Fruit fly (Drosophila melanogaster) whole organism, pupa: ENCODE data around the gene Cpsf100.

ENCODE experiments used
- CG10348 ChIP-seq: fragments of 200-800 bp; sonication (Bioruptor generic); IDR thresholded peaks from 2 replicates; pipeline ENCODE4 v1.3.6; 2022; ENCODE audit warnings: missing biosample characterization, missing genetic modification characterization
- CG12605 ChIP-seq: fragments of 200-800 bp; sonication (Bioruptor generic); IDR thresholded peaks from 2 replicates; pipeline ENCODE4 v1.3.6; 2022; ENCODE audit warnings: missing biosample characterization, missing genetic modification characterization
- CG13204 ChIP-seq: fragments of 200-800 bp; sonication (Bioruptor generic); optimal IDR thresholded peaks from 2 replicates; lab custom pipeline; 2018; ENCODE audit warnings: missing biosample characterization, mild to moderate bottlenecking, missing genetic modification characterization, moderate library complexity
- CG14655 ChIP-seq: fragments of 200-800 bp; sonication (Bioruptor generic); optimal IDR thresholded peaks from 3 replicates; lab custom pipeline; 2017; ENCODE audit warnings: mild to moderate bottlenecking, missing biosample characterization, missing genetic modification reagents, missing genetic modification characterization
- CG15710 ChIP-seq: fragments of 200-800 bp; sonication (Bioruptor generic); optimal IDR thresholded peaks from 2 replicates; lab custom pipeline; 2018; ENCODE audit warnings: missing biosample characterization, mild to moderate bottlenecking, missing genetic modification characterization, moderate library complexity
- CG17806 ChIP-seq: fragments of 200-800 bp; sonication (Bioruptor generic); optimal IDR thresholded peaks from 2 replicates; lab custom pipeline; 2018; ENCODE audit warnings: missing biosample characterization, mild to moderate bottlenecking, missing genetic modification characterization, moderate library complexity
- CG32121 ChIP-seq: fragments of 200-800 bp; sonication (Bioruptor generic); IDR thresholded peaks from 2 replicates; pipeline ENCODE4 v1.3.6; 2022; ENCODE audit warnings: missing biosample characterization, missing genetic modification characterization
- CG34367 ChIP-seq: fragments of 200-800 bp; sonication (Bioruptor generic); optimal IDR thresholded peaks from 2 replicates; lab custom pipeline; 2018; ENCODE audit warnings: missing biosample characterization, mild to moderate bottlenecking, missing genetic modification characterization
- CG4496 ChIP-seq: fragments of 200-800 bp; sonication (Bioruptor generic); IDR thresholded peaks from 3 replicates; pipeline ENCODE4 v1.3.6; 2022; ENCODE audit warnings: missing biosample characterization, missing genetic modification characterization
- CG8159 ChIP-seq: fragments of 200-800 bp; sonication (Bioruptor generic); optimal IDR thresholded peaks from 3 replicates; lab custom pipeline; 2018; ENCODE audit warnings: missing biosample characterization, mild to moderate bottlenecking, missing genetic modification characterization, moderate library complexity
- CG8301 ChIP-seq: fragments of 200-800 bp; sonication (Bioruptor generic); optimal IDR thresholded peaks from 2 replicates; lab custom pipeline; 2018; ENCODE audit warnings: missing biosample characterization, mild to moderate bottlenecking, missing genetic modification characterization
- CG9948 ChIP-seq: fragments of 200-800 bp; sonication (Bioruptor generic); optimal IDR thresholded peaks from 2 replicates; lab custom pipeline; 2018; ENCODE audit warnings: missing biosample characterization, mild to moderate bottlenecking, missing genetic modification characterization, moderate library complexity
- D1 ChIP-seq: fragments of 200-800 bp; sonication (Bioruptor generic); optimal IDR thresholded peaks from 2 replicates; lab custom pipeline; 2018; ENCODE audit warnings: missing biosample characterization, mild to moderate bottlenecking, missing genetic modification characterization, moderate library complexity
- EcR ChIP-seq: fragments of 200-800 bp; sonication (Bioruptor generic); optimal IDR thresholded peaks from 3 replicates; lab custom pipeline; 2019; ENCODE audit warnings: missing biosample characterization, missing genetic modification characterization, mild to moderate bottlenecking, moderate library complexity, missing genetic modification reagents
- Ets98B ChIP-seq: fragments of 200-800 bp; sonication (Bioruptor generic); IDR thresholded peaks from 2 replicates; pipeline ENCODE4 v1.3.6; 2022; ENCODE audit warnings: missing biosample characterization, missing genetic modification characterization
- Pif1A ChIP-seq: fragments of 200-800 bp; sonication (Bioruptor generic); optimal IDR thresholded peaks from 3 replicates; lab custom pipeline; 2016; ENCODE audit warnings: missing biosample characterization, missing genetic modification characterization
- Pif1B ChIP-seq: fragments of 200-800 bp; sonication (Bioruptor generic); optimal IDR thresholded peaks from 3 replicates; lab custom pipeline; 2016; ENCODE audit warnings: missing biosample characterization, missing genetic modification characterization
- Snoo ChIP-seq: fragments of 200-800 bp; sonication (Bioruptor generic); optimal IDR thresholded peaks from 3 replicates; lab custom pipeline; 2017; ENCODE audit warnings: missing biosample characterization, mild to moderate bottlenecking, missing genetic modification characterization, inconsistent platforms
- fd96Ca ChIP-seq: fragments of 200-800 bp; sonication (Bioruptor generic); IDR thresholded peaks from 3 replicates; pipeline ENCODE4 v1.3.6; 2022; ENCODE audit warnings: missing biosample characterization, missing genetic modification characterization
- gl ChIP-seq: fragments of 200-800 bp; sonication (Bioruptor generic); optimal IDR thresholded peaks from 2 replicates; lab custom pipeline; 2018; ENCODE audit warnings: missing biosample characterization, mild to moderate bottlenecking, missing genetic modification characterization
- rn ChIP-seq: fragments of 200-800 bp; sonication (Bioruptor generic); IDR thresholded peaks from 2 replicates; pipeline ENCODE4 v1.3.6; 2022; ENCODE audit warnings: missing biosample characterization, missing genetic modification characterization

The Cpsf100 gene

DNA sequence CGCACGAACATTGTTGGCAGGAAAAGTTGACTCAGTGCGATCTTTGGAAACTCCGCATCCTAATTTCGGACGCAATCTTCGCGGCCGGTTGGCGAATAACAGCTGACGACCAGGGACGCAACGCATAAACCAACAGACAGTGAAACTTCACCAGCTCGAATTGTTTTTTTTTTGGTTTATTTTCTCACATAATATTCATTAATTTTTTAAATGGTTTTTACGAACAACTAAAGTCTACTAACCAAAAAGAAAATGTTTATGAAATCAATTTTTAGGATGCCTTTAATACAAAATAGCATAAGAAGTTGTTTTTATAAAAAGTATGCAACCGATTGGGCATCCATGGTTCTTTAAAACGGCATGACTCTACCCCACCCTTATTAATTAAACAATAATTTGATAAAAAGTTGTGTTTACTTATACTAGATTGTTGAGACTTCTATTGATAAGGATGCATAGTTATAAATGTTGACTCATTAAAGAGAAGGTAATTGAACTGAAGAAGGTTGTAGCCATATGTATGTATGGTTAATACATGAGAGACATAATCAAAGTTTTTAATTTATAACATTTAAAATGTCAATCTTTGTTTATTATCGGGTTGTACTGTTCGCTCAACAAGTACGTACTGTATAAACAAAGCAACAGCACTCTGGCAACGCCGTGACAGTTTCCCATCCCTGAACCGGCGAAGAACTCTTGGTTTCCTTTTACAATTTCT, at the start of gene Cpsf100, which contains the start of gene beta4GalNAcTB:
Gene Cpsf100 (plus strand): TSS at position 665 of the 721 bp plus-strand sequence.
Gene beta4GalNAcTB (minus strand): TSS at position 100 of the 721 bp plus-strand sequence.
- TF ChIP-seq CG13204 (GFP tag; lab: Kevin White, UChicago) (no peak), CG17806 (tag; lab: Kevin White, UChicago) (peak; percentile 58), CG14655 (GFP tag; lab: Kevin White, UChicago) (no peak), fd96Ca (GFP tag; lab: Robert Waterston, UW) (no peak), rn (GFP tag; lab: Robert Waterston, UW) (0 out of 2 replicates have a peak, but pooled peaks have one; percentile 25), CG8159 (tag; lab: Kevin White, UChicago) (peak; percentile 81), Pif1A (GFP tag; lab: Kevin White, UChicago) (no peak), EcR (no peak), Ets98B (GFP tag; lab: Robert Waterston, UW) (0 out of 2 replicates have a peak, but pooled peaks have one; percentile 22), CG10348 (GFP tag; lab: Robert Waterston, UW) (0 out of 2 replicates have a peak, but pooled peaks have one; percentile 27), CG15710 (tag; lab: Kevin White, UChicago) (peak; percentile 77), CG32121 (peak; percentile 31; the same call in 1 of the 2 replicates), CG9948 (peak; percentile 72), CG34367 (tag; lab: Kevin White, UChicago) (peak; percentile 57), CG8301 (tag; lab: Kevin White, UChicago) (peak; percentile 27), CG12605 (GFP tag; lab: Robert Waterston, UW) (no peak), Snoo (peak; percentile 75), CG4496 (GFP tag; lab: Robert Waterston, UW) (peak; percentile 60), D1 (no peak), gl (tag; lab: Kevin White, UChicago) (no peak)
- TF ChIP-seq, all 21 proteins: peak for 12

dm6 chr3R:28985887-28986286, 48.5 kb upstream of the Cpsf100 start:
- peak; percentile 4 for TF ChIP-seq CG14655 (GFP tag; lab: Kevin White, UChicago)
- peak; percentile 23 for TF ChIP-seq CG8159 (tag; lab: Kevin White, UChicago)
- TF ChIP-seq CG15710 (tag; lab: Kevin White, UChicago), result peak; percentile 9
- TF ChIP-seq Pif1A (GFP tag; lab: Kevin White, UChicago), result no peak
- no peak for TF ChIP-seq CG4496 (GFP tag; lab: Robert Waterston, UW)
- TF ChIP-seq CG8301 (tag; lab: Kevin White, UChicago), result no peak

dm6 chr3R:28987596-28988378, 46.6 kb upstream of the Cpsf100 start:
- TF ChIP-seq Pif1A (GFP tag; lab: Kevin White, UChicago) (peak; percentile 12), CG8159 (tag; lab: Kevin White, UChicago) (peak; percentile 67), CG8301 (tag; lab: Kevin White, UChicago) (peak; percentile 33), EcR (no peak), CG13204 (GFP tag; lab: Kevin White, UChicago) (no peak), rn (GFP tag; lab: Robert Waterston, UW) (no peak), CG10348 (GFP tag; lab: Robert Waterston, UW) (no peak), Snoo (no peak), D1 (no peak), Ets98B (GFP tag; lab: Robert Waterston, UW) (no peak), gl (tag; lab: Kevin White, UChicago) (no peak), fd96Ca (GFP tag; lab: Robert Waterston, UW) (no peak), CG14655 (GFP tag; lab: Kevin White, UChicago) (peak; percentile 56), CG17806 (tag; lab: Kevin White, UChicago) (peak; percentile 12), Pif1B (GFP tag; lab: Kevin White, UChicago) (no peak), CG9948 (peak; percentile 23), CG32121 (no peak), CG4496 (GFP tag; lab: Robert Waterston, UW) (no peak), CG12605 (GFP tag; lab: Robert Waterston, UW) (no peak), CG34367 (tag; lab: Kevin White, UChicago) (peak; percentile 1), CG15710 (tag; lab: Kevin White, UChicago) (peak; percentile 47)

DNA sequence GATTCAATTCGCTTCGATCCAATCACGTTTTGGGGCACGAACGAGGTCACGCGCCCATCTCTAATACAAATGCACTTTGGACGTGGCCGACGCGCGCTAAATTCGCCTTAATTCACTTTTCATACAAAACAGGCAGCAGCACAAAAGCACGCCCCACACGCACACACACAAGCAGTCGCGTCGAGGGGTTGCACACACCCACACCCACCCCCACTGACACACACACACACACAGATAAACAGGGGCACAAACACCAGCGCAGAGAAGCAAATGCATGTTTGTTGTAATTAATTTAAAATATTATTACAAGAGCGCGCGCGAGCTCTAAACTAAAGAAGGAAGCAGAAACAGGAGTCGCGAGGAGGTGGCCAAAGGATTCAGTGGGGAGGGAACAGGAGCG, 45.0 kb upstream of the Cpsf100 start:
- TF ChIP-seq D1 (no peak), EcR (no peak), CG34367 (tag; lab: Kevin White, UChicago) (no peak), CG8301 (tag; lab: Kevin White, UChicago) (no peak), CG14655 (GFP tag; lab: Kevin White, UChicago) (no peak), CG15710 (tag; lab: Kevin White, UChicago) (no peak), CG12605 (GFP tag; lab: Robert Waterston, UW) (no peak), gl (tag; lab: Kevin White, UChicago) (no peak)

dm6 chr3R:28990695-28991094, 43.7 kb upstream of the Cpsf100 start:
- no peak for TF ChIP-seq Pif1B (GFP tag; lab: Kevin White, UChicago)
- TF ChIP-seq CG14655 (GFP tag; lab: Kevin White, UChicago), result no peak
- TF ChIP-seq CG10348 (GFP tag; lab: Robert Waterston, UW), result no peak
- no peak for TF ChIP-seq CG17806 (tag; lab: Kevin White, UChicago)
- TF ChIP-seq Pif1A (GFP tag; lab: Kevin White, UChicago), result no peak
- no peak for TF ChIP-seq CG34367 (tag; lab: Kevin White, UChicago)
- TF ChIP-seq CG12605 (GFP tag; lab: Robert Waterston, UW), result no peak
- TF ChIP-seq rn (GFP tag; lab: Robert Waterston, UW), result no peak
- no peak for TF ChIP-seq CG8301 (tag; lab: Kevin White, UChicago)
- TF ChIP-seq gl (tag; lab: Kevin White, UChicago), result no peak
- no peak for TF ChIP-seq Ets98B (GFP tag; lab: Robert Waterston, UW)
- no peak for TF ChIP-seq Snoo
- no peak for TF ChIP-seq D1
- no peak for TF ChIP-seq CG32121
- no peak for TF ChIP-seq EcR
- TF ChIP-seq fd96Ca (GFP tag; lab: Robert Waterston, UW), result no peak
